Worm (Caenorhabditis elegans): Measurements from ENCODE around the gene F31D5.1.

Gene F31D5.1

ce11 chrII:4226598-4227096 lies 7.5 kb downstream of the F31D5.1 start, which contains the start of gene C16A11.4:
Gene C16A11.4 (plus strand): TSS chrII:4227046.
- TF ChIP-seq F13C5.2 (tag; optimal IDR thresholded peaks at IDR 0.05) (no peak), B0310.2 (tag; optimal IDR thresholded peaks at IDR 0.05) (no peak), flt-1 (GFP tag; IDR thresholded peaks at IDR 0.05) (no peak), ceh-36 (tag; optimal IDR thresholded peaks at IDR 0.05) (no peak), sea-1 (GFP tag; conservative IDR thresholded peaks at IDR 0.05) (no peak), tbx-11 (GFP tag; IDR thresholded peaks at IDR 0.05) (no peak), ets-7 (tag; optimal IDR thresholded peaks at IDR 0.05) (no peak), scrt-1 (GFP tag; IDR thresholded peaks at IDR 0.05) (no peak), tbx-37 (GFP tag; conservative IDR thresholded peaks at IDR 0.05) (no peak), pes-1 (GFP tag; IDR thresholded peaks at IDR 0.05) (no peak), tra-4 (tag; optimal IDR thresholded peaks at IDR 0.05) (no peak), ceh-13 (GFP tag; optimal IDR thresholded peaks at IDR 0.05) (no peak), aly-1 (tag; optimal IDR thresholded peaks at IDR 0.05) (no peak), hnd-1 (tag; optimal IDR thresholded peaks at IDR 0.05) (no peak), hmg-4 (GFP tag; optimal IDR thresholded peaks at IDR 0.05) (no peak), hmbx-1 (tag; optimal IDR thresholded peaks at IDR 0.05) (no peak), ama-1 (optimal IDR thresholded peaks at IDR 0.05) (no peak)

DNA sequence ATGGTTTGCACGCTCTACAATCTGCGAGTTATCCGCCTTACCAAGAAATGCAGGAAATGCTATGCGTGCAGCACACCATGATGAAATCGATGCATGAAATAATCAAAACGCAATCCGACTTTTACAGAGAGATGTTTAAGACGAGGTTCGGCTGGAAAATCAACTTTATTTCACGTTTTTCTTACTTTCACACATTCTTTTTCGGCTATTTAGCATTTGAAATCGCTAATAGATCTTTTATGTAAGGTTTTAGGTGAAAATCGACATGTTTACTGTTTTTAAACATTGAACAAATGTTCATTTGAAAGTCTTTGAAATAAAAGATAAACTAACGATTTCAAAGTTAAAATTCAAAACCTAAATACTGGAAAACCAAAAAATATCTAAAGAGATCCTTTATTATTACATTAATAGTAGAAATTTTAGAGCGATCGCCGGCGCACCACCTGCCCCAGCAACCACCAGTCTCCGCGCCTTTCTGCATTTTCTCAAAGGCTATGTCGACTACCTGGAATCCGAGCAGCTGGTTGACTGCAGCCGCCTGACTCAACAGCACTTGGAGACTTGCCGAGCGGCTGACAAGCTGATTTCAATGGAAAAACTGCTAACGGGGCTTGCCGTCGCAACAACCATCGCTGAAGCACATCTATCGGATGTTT lies 9.1 kb downstream of the F31D5.1 start:
- no peak for TF ChIP-seq sea-1 (GFP tag; conservative IDR thresholded peaks at IDR 0.05)
- TF ChIP-seq hmg-4 (GFP tag; optimal IDR thresholded peaks at IDR 0.05): no peak
- no peak for TF ChIP-seq B0310.2 (tag; optimal IDR thresholded peaks at IDR 0.05)

DNA sequence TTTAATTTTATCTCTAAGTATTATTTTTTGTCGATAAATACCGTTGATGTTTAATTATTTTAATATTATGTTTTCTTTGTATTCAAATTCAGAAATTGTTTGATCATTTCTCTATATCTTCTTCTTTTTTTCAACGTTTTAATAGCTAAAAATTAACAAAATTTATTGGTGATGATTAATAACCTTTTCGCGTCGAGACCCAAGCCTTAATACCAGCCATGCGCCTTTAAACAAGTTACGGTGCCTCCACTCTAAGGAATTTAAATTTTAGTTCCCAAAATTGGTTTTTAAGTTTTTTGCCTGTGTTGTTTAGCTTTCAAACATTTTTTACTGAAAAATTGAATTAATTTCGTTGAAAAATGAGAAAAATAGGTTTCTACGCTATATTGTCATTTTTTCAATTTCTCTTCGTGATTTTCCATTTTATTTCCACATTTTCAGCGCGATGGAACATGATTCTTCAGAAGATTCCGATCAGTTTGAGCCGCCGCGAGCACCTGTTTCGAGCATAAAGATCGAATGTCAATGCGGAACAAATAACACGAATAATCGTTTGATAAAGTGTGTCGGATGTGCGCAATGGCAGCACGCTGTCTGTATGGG lies 10.0 kb downstream of the F31D5.1 start, which contains the start of gene C16A11.3:
C16A11.3 (plus strand) TSS at position 440 of the 603 bp plus-strand sequence.
- no peak for TF ChIP-seq B0310.2 (tag; optimal IDR thresholded peaks at IDR 0.05)
- no peak for TF ChIP-seq ceh-36 (tag; optimal IDR thresholded peaks at IDR 0.05)
- TF ChIP-seq hmg-4 (GFP tag; optimal IDR thresholded peaks at IDR 0.05): no peak
- no peak for TF ChIP-seq aly-1 (tag; optimal IDR thresholded peaks at IDR 0.05)
- TF ChIP-seq tbx-37 (GFP tag; conservative IDR thresholded peaks at IDR 0.05): no peak
- TF ChIP-seq hmbx-1 (tag; optimal IDR thresholded peaks at IDR 0.05): no peak
- no peak for TF ChIP-seq F13C5.2 (tag; optimal IDR thresholded peaks at IDR 0.05)
- no peak for TF ChIP-seq flt-1 (GFP tag; IDR thresholded peaks at IDR 0.05)
- TF ChIP-seq ceh-13 (GFP tag; optimal IDR thresholded peaks at IDR 0.05): no peak
- no peak for TF ChIP-seq ama-1 (optimal IDR thresholded peaks at IDR 0.05)
- no peak for TF ChIP-seq tbx-11 (GFP tag; IDR thresholded peaks at IDR 0.05)
- TF ChIP-seq sea-1 (GFP tag; conservative IDR thresholded peaks at IDR 0.05): no peak
- TF ChIP-seq tra-4 (tag; optimal IDR thresholded peaks at IDR 0.05): no peak
- no peak for TF ChIP-seq ets-7 (tag; optimal IDR thresholded peaks at IDR 0.05)
- no peak for TF ChIP-seq scrt-1 (GFP tag; IDR thresholded peaks at IDR 0.05)
- TF ChIP-seq hnd-1 (tag; optimal IDR thresholded peaks at IDR 0.05): no peak
- no peak for TF ChIP-seq pes-1 (GFP tag; IDR thresholded peaks at IDR 0.05)

ce11 chrII:4230816-4231435 lies 11.8 kb downstream of the F31D5.1 start, which contains the start of gene C16A11.10:
Gene C16A11.10 (plus strand): TSS chrII:4231385.
- TF ChIP-seq pes-1 (GFP tag; IDR thresholded peaks at IDR 0.05) (no peak), hnd-1 (tag; optimal IDR thresholded peaks at IDR 0.05) (no peak), aly-1 (tag; optimal IDR thresholded peaks at IDR 0.05) (no peak), B0310.2 (tag; optimal IDR thresholded peaks at IDR 0.05) (no peak), tbx-11 (GFP tag; IDR thresholded peaks at IDR 0.05) (no peak), flt-1 (GFP tag; IDR thresholded peaks at IDR 0.05) (no peak), F13C5.2 (tag; optimal IDR thresholded peaks at IDR 0.05) (no peak), hmg-4 (GFP tag; optimal IDR thresholded peaks at IDR 0.05) (no peak), ceh-13 (GFP tag; optimal IDR thresholded peaks at IDR 0.05) (no peak), ets-7 (tag; optimal IDR thresholded peaks at IDR 0.05) (no peak), hmbx-1 (tag; optimal IDR thresholded peaks at IDR 0.05) (no peak), tbx-37 (GFP tag; conservative IDR thresholded peaks at IDR 0.05) (no peak)

DNA sequence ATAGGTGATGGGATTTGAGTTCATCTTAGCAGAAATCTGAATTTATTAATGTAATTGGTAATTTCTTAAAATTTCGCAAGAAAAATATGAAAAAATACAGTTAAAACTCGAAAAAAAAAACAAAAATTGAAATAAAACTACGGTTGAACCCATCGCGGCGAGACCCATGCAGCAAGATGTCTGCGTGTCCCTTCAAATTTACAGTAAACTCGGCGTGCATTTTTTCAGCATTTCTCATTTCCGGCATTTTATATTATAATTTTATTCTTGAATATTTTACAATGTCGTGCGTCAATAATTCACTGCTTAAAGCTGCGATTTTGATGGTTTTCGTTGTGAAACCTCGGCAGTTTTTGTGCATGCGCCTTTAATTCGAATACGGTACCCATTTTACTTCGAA lies 16.8 kb downstream of the F31D5.1 start, which contains the start of gene fbxc-43:
fbxc-43 (minus strand) TSS at position 38 of the 400 bp plus-strand sequence.
- TF ChIP-seq ets-7 (tag; optimal IDR thresholded peaks at IDR 0.05) (no peak), hmbx-1 (tag; optimal IDR thresholded peaks at IDR 0.05) (no peak), scrt-1 (GFP tag; IDR thresholded peaks at IDR 0.05) (no peak), ceh-13 (GFP tag; optimal IDR thresholded peaks at IDR 0.05) (no peak), sea-1 (GFP tag; conservative IDR thresholded peaks at IDR 0.05) (no peak), ceh-36 (tag; optimal IDR thresholded peaks at IDR 0.05) (no peak), tra-4 (tag; optimal IDR thresholded peaks at IDR 0.05) (no peak), pes-1 (GFP tag; IDR thresholded peaks at IDR 0.05) (no peak), aly-1 (tag; optimal IDR thresholded peaks at IDR 0.05) (no peak), ama-1 (optimal IDR thresholded peaks at IDR 0.05) (no peak), F13C5.2 (tag; optimal IDR thresholded peaks at IDR 0.05) (no peak), tbx-37 (GFP tag; conservative IDR thresholded peaks at IDR 0.05) (no peak), hmg-4 (GFP tag; optimal IDR thresholded peaks at IDR 0.05) (no peak), tbx-11 (GFP tag; IDR thresholded peaks at IDR 0.05) (no peak), B0310.2 (tag; optimal IDR thresholded peaks at IDR 0.05) (no peak), hnd-1 (tag; optimal IDR thresholded peaks at IDR 0.05) (no peak), flt-1 (GFP tag; IDR thresholded peaks at IDR 0.05) (no peak)

- TF ChIP-seq B0310.2 (tag; optimal IDR thresholded peaks at IDR 0.05) (peak; percentile 17), sea-1 (GFP tag; conservative IDR thresholded peaks at IDR 0.05) (0 out of 2 replicates have a peak, but pooled peaks have one; percentile 42), ceh-36 (tag; optimal IDR thresholded peaks at IDR 0.05) (peak; percentile 77), tra-4 (tag; optimal IDR thresholded peaks at IDR 0.05) (peak; percentile 15), hnd-1 (tag; optimal IDR thresholded peaks at IDR 0.05) (peak; percentile 58), hmg-4 (GFP tag; optimal IDR thresholded peaks at IDR 0.05) (peak; percentile 63), tbx-11 (GFP tag; IDR thresholded peaks at IDR 0.05) (peak; percentile 79), ceh-13 (GFP tag; optimal IDR thresholded peaks at IDR 0.05) (peak; percentile 48), scrt-1 (GFP tag; IDR thresholded peaks at IDR 0.05) (peak; percentile 76), flt-1 (GFP tag; IDR thresholded peaks at IDR 0.05) (peak; percentile 68), ama-1 (optimal IDR thresholded peaks at IDR 0.05) (no peak), aly-1 (tag; optimal IDR thresholded peaks at IDR 0.05) (peak; percentile 51), pes-1 (GFP tag; IDR thresholded peaks at IDR 0.05) (peak; percentile 88), ets-7 (tag; optimal IDR thresholded peaks at IDR 0.05) (no peak), tbx-37 (GFP tag; conservative IDR thresholded peaks at IDR 0.05) (peak; percentile 74), hmbx-1 (tag; optimal IDR thresholded peaks at IDR 0.05) (peak; percentile 11), F13C5.2 (tag; optimal IDR thresholded peaks at IDR 0.05) (peak; percentile 84)
Measured at ce11 chrII:4237701-4238214, 18.6 kb downstream of the F31D5.1 start, which contains the start of the genes fbxc-44 and C16A11.2. Gene fbxc-44 (minus strand): TSS chrII:4237751. Gene C16A11.2 (plus strand): TSS chrII:4238203.
